Worm (Caenorhabditis elegans) whole organism, mixed stage, embryonic: ENCODE data around the gene arv-1.

Experiments used
- M03D4.4 ChIP-seq: sonication (generic microtip); optimal IDR thresholded peaks from 2 replicates; lab custom pipeline; 2017; ENCODE audit warnings: mild to moderate bottlenecking, missing genetic modification characterization, missing compliant biosample characterization
- bed-3 ChIP-seq: fragments of 200-800 bp; sonication (Bioruptor generic); optimal IDR thresholded peaks from 3 replicates; lab custom pipeline; 2018; ENCODE audit warnings: mild to moderate bottlenecking, missing genetic modification characterization, moderate library complexity, missing compliant biosample characterization
- blmp-1 ChIP-seq: fragments of 150-350 bp; optimal IDR thresholded peaks from 2 replicates; lab custom pipeline; 2014; ENCODE audit warnings: missing biosample characterization, missing genetic modification characterization
- ceh-39 ChIP-seq: fragments of 150-350 bp; optimal IDR thresholded peaks from 2 replicates; lab custom pipeline; 2014; ENCODE audit warnings: missing biosample characterization, missing genetic modification characterization
- ceh-43 ChIP-seq: fragments of 200-800 bp; sonication (Bioruptor generic); optimal IDR thresholded peaks from 2 replicates; lab custom pipeline; 2018; ENCODE audit warnings: mild to moderate bottlenecking, missing genetic modification characterization, moderate library complexity, missing compliant biosample characterization
- ceh-83 ChIP-seq: fragments of 200-800 bp; sonication (Bioruptor generic); optimal IDR thresholded peaks from 2 replicates; lab custom pipeline; 2018; ENCODE audit warnings: mild to moderate bottlenecking, missing genetic modification characterization, missing compliant biosample characterization
- ces-1 ChIP-seq: fragments of 150-350 bp; optimal IDR thresholded peaks from 2 replicates; lab custom pipeline; 2014; ENCODE audit warnings: missing biosample characterization, missing genetic modification reagents, missing genetic modification characterization
- cnd-1 ChIP-seq: fragments of 200-800 bp; sonication (Bioruptor generic); optimal IDR thresholded peaks from 2 replicates; lab custom pipeline; 2018; ENCODE audit warnings: mild to moderate bottlenecking, missing genetic modification characterization, missing compliant biosample characterization
- drap-1 ChIP-seq: fragments of 200-800 bp; sonication (Bioruptor generic); optimal IDR thresholded peaks from 3 replicates; lab custom pipeline; 2018; ENCODE audit warnings: mild to moderate bottlenecking, missing genetic modification characterization, missing compliant biosample characterization
- elt-1 ChIP-seq: sonication (generic microtip); optimal IDR thresholded peaks from 2 replicates; lab custom pipeline; 2017; ENCODE audit warnings: missing genetic modification characterization, mild to moderate bottlenecking, missing compliant biosample characterization, antibody characterized with exemption, moderate library complexity, borderline replicate concordance; ENCODE audit not compliant: insufficient read depth
- elt-3 ChIP-seq: fragments of 150-350 bp; optimal IDR thresholded peaks from 2 replicates; lab custom pipeline; 2014; ENCODE audit warnings: missing biosample characterization, missing genetic modification characterization
- flh-1 ChIP-seq: fragments of 200-800 bp; sonication (Bioruptor generic); optimal IDR thresholded peaks from 2 replicates; lab custom pipeline; 2018; ENCODE audit warnings: mild to moderate bottlenecking, missing genetic modification characterization, moderate library complexity, missing compliant biosample characterization
- ham-2 ChIP-seq: fragments of 200-800 bp; sonication (Bioruptor generic); optimal IDR thresholded peaks from 2 replicates; lab custom pipeline; 2018; ENCODE audit warnings: mild to moderate bottlenecking, missing genetic modification characterization, missing compliant biosample characterization
- hlh-1 ChIP-seq: fragments of 150-350 bp; optimal IDR thresholded peaks from 2 replicates; lab custom pipeline; 2014; ENCODE audit warnings: missing biosample characterization, missing genetic modification reagents, missing genetic modification characterization
- lin-13 ChIP-seq: fragments of 150-350 bp; optimal IDR thresholded peaks from 2 replicates; lab custom pipeline; 2014; ENCODE audit warnings: missing biosample characterization, missing genetic modification characterization
- lin-32 ChIP-seq: fragments of 200-800 bp; sonication (Bioruptor generic); optimal IDR thresholded peaks from 2 replicates; lab custom pipeline; 2018; ENCODE audit warnings: mild to moderate bottlenecking, missing genetic modification characterization, missing compliant biosample characterization
- lsy-2 ChIP-seq: fragments of 150-350 bp; optimal IDR thresholded peaks from 2 replicates; lab custom pipeline; 2014; ENCODE audit warnings: missing biosample characterization, missing genetic modification characterization
- mab-5 ChIP-seq: fragments of 150-350 bp; optimal IDR thresholded peaks from 2 replicates; lab custom pipeline; 2014; ENCODE audit warnings: missing biosample characterization, missing genetic modification characterization
- mep-1 ChIP-seq: fragments of 150-350 bp; optimal IDR thresholded peaks from 2 replicates; lab custom pipeline; 2017; ENCODE audit warnings: missing biosample characterization, missing genetic modification reagents, missing genetic modification characterization, inconsistent platforms
- mls-2 ChIP-seq: sonication (generic microtip); optimal IDR thresholded peaks from 2 replicates; lab custom pipeline; 2016; ENCODE audit warnings: mild to moderate bottlenecking, missing genetic modification characterization, moderate library complexity, missing compliant biosample characterization
- nhr-12 ChIP-seq: fragments of 150-350 bp; optimal IDR thresholded peaks from 2 replicates; lab custom pipeline; 2014; ENCODE audit warnings: missing biosample characterization, missing genetic modification characterization
- nhr-2 ChIP-seq: fragments of 150-350 bp; optimal IDR thresholded peaks from 2 replicates; lab custom pipeline; 2014; ENCODE audit warnings: missing biosample characterization, missing genetic modification characterization
- nhr-237 ChIP-seq: fragments of 150-350 bp; optimal IDR thresholded peaks from 2 replicates; lab custom pipeline; 2014; ENCODE audit warnings: missing biosample characterization, missing genetic modification characterization
- nhr-28 ChIP-seq: fragments of 150-350 bp; optimal IDR thresholded peaks from 2 replicates; lab custom pipeline; 2014; ENCODE audit warnings: missing biosample characterization, missing genetic modification characterization
- nhr-76 ChIP-seq: sonication (generic microtip); optimal IDR thresholded peaks from 2 replicates; lab custom pipeline; 2017; ENCODE audit warnings: missing biosample characterization, missing genetic modification characterization
- pha-4 ChIP-seq: fragments of 150-350 bp; optimal IDR thresholded peaks from 2 replicates; lab custom pipeline; 2018; ENCODE audit warnings: missing biosample characterization, missing genetic modification reagents, missing genetic modification characterization
- sem-2 ChIP-seq: fragments of 200-800 bp; sonication (Bioruptor generic); optimal IDR thresholded peaks from 2 replicates; lab custom pipeline; 2018; ENCODE audit warnings: mild to moderate bottlenecking, missing genetic modification characterization, missing compliant biosample characterization
- snpc-4 ChIP-seq: fragments of 150-350 bp; optimal IDR thresholded peaks from 2 replicates; lab custom pipeline; 2014; ENCODE audit warnings: missing biosample characterization, missing genetic modification characterization
- sptf-1 ChIP-seq: sonication (generic microtip); optimal IDR thresholded peaks from 2 replicates; lab custom pipeline; 2017; ENCODE audit warnings: mild to moderate bottlenecking, missing genetic modification characterization, moderate library complexity, missing compliant biosample characterization
- tbx-8 ChIP-seq: fragments of 200-800 bp; sonication (Bioruptor generic); optimal IDR thresholded peaks from 2 replicates; lab custom pipeline; 2018; ENCODE audit warnings: mild to moderate bottlenecking, missing genetic modification characterization, moderate library complexity, missing compliant biosample characterization
- unc-120 ChIP-seq: sonication (generic microtip); optimal IDR thresholded peaks from 2 replicates; lab custom pipeline; 2017; ENCODE audit warnings: missing genetic modification characterization, missing compliant biosample characterization; ENCODE audit not compliant: poor library complexity, severe bottlenecking
- unc-39 ChIP-seq: fragments of 150-350 bp; optimal IDR thresholded peaks from 2 replicates; lab custom pipeline; 2014; ENCODE audit warnings: missing biosample characterization, missing genetic modification characterization
- unc-62 ChIP-seq: fragments of 150-350 bp; optimal IDR thresholded peaks from 2 replicates; lab custom pipeline; 2014; ENCODE audit warnings: missing biosample characterization, missing genetic modification reagents, missing genetic modification characterization
- zip-8 ChIP-seq: fragments of 150-350 bp; optimal IDR thresholded peaks from 2 replicates; lab custom pipeline; 2014; ENCODE audit warnings: missing biosample characterization, missing genetic modification characterization
- ztf-11 ChIP-seq: fragments of 150-350 bp; optimal IDR thresholded peaks from 2 replicates; lab custom pipeline; 2014; ENCODE audit warnings: missing biosample characterization, missing genetic modification characterization

Gene arv-1

DNA sequence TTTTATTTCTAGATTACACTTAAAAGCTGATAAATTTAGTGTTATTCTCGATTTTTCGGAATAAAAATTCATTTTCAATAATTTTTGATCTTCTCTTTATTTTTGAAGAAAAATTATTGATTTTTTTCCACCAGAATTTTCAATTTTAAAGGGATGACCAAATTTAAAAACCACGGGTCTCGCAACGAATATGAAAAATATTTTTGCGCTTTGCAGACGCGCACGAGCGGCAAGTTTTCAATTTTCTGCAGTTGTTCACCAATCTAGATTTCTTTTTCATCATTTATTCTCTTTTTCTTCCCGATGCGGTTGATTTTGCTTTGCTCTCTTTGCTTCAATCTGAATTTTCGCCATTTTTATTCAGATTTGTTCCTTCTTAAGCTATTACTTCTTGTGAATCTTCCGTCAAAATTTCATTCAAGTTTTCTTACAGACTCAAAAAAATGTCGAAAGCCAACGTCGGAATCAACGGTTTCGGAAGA lies 29.7 kb downstream of the arv-1 start, which contains the start of gene gpd-4:
Gene gpd-4 (plus strand): TSS at position 432 of the 482 bp plus-strand sequence.
- TF ChIP-seq lsy-2 (tag; lab: Kevin White, UChicago) (no peak), mep-1 (tag; lab: Kevin White, UChicago) (no peak), bed-3 (no peak), nhr-28 (tag; lab: Kevin White, UChicago) (no peak), cnd-1 (tag; lab: Kevin White, UChicago) (no peak), M03D4.4 (tag; lab: Kevin White, UChicago) (no peak), ceh-43 (no peak), sptf-1 (no peak), mab-5 (tag; lab: Kevin White, UChicago) (no peak), nhr-2 (tag; lab: Kevin White, UChicago) (no peak), unc-120 (tag; lab: Kevin White, UChicago) (no peak), ces-1 (GFP tag; lab: Kevin White, UChicago) (no peak), drap-1 (GFP tag; lab: Kevin White, UChicago) (no peak), sem-2 (GFP tag; lab: Kevin White, UChicago) (no peak), elt-3 (tag; lab: Kevin White, UChicago) (no peak)

DNA sequence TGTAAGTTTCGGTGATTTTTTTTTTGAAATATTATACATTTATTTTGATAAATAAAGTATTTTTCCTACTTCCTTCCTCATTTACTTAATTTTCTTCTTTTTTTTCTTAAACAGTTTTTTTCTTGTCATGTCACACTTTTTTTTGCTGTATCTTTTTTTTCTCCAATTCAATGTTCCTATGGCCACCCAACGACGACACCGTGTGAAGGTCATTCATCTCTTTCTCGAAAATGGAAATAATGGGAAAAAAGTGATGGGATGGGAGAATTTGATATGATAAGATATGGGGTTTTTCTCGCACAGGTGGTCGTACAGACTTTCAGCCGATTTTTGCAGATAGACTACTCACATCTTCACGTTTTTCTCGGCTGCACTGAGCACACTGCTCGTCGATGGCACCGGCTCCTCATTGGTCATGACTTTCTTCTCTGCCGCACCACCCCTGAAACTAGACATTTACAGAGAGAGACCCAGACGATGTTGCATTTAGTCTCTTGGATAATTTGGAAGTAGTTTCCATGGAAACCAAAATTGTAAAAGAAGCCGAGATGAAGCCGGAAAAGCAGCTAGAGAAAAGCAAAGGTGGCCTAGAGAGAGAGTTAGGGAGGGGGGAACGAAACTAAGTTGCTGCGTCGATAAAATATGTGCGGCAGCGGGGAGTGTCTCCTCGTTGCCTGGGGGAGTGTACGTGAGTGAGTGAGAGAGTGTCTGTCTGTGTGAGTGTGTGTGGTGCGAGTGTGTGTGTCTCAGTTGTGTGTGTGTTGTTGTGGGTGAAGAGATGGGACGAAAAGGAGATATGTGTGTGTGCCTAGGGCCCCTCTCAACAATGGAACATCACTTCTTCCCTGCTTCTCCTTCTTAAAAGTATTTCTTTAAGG lies 31.5 kb downstream of the arv-1 start, which contains the start of gene daf-19:
Gene daf-19 (minus strand): TSS at position 442 of the 878 bp plus-strand sequence.
- peak; percentile 76 for TF ChIP-seq unc-120 (tag; lab: Kevin White, UChicago)
- peak; percentile 69 for TF ChIP-seq M03D4.4 (tag; lab: Kevin White, UChicago)
- TF ChIP-seq cnd-1 (tag; lab: Kevin White, UChicago) = peak; percentile 72
- peak; percentile 42 for TF ChIP-seq ceh-43
- no peak for TF ChIP-seq nhr-12 (tag; lab: Kevin White, UChicago)
- no peak for TF ChIP-seq blmp-1 (tag; lab: Kevin White, UChicago)
- peak; percentile 31 for TF ChIP-seq sem-2 (GFP tag; lab: Kevin White, UChicago)
- peak; percentile 85 for TF ChIP-seq hlh-1 (tag; lab: Kevin White, UChicago)
- TF ChIP-seq snpc-4 (tag; lab: Kevin White, UChicago) = no peak
- TF ChIP-seq lsy-2 (tag; lab: Kevin White, UChicago) = peak; percentile 74
- TF ChIP-seq nhr-28 (tag; lab: Kevin White, UChicago) = no peak
- TF ChIP-seq pha-4 (tag; lab: Kevin White, UChicago) = peak; percentile 36
- TF ChIP-seq mls-2 (tag; lab: Kevin White, UChicago) = peak; percentile 91
- TF ChIP-seq nhr-76 (tag; lab: Kevin White, UChicago) = no peak
- TF ChIP-seq ztf-11 (tag; lab: Kevin White, UChicago) = peak; percentile 63
- no peak for TF ChIP-seq nhr-2 (tag; lab: Kevin White, UChicago)
- TF ChIP-seq flh-1 (GFP tag; lab: Kevin White, UChicago) = no peak
- TF ChIP-seq ces-1 (GFP tag; lab: Kevin White, UChicago) = peak; percentile 60
- peak; percentile 55 for TF ChIP-seq mep-1 (tag; lab: Kevin White, UChicago)
- no peak for TF ChIP-seq elt-3 (tag; lab: Kevin White, UChicago)
- TF ChIP-seq ceh-39 (tag; lab: Kevin White, UChicago) = peak; percentile 17
- TF ChIP-seq ceh-83 = peak; percentile 68
- peak; percentile 42 for TF ChIP-seq nhr-237
- no peak for TF ChIP-seq unc-62 (GFP tag; lab: Kevin White, UChicago)
- peak; percentile 8 for TF ChIP-seq unc-39 (tag; lab: Kevin White, UChicago)
- TF ChIP-seq lin-32 (GFP tag; lab: Kevin White, UChicago) = peak; percentile 63
- TF ChIP-seq ham-2 = peak; percentile 95
- TF ChIP-seq zip-8 (tag; lab: Kevin White, UChicago) = no peak
- peak; percentile 55 for TF ChIP-seq bed-3
- TF ChIP-seq tbx-8 (GFP tag; lab: Kevin White, UChicago) = peak; percentile 27
- no peak for TF ChIP-seq lin-13 (tag; lab: Kevin White, UChicago)
- peak; percentile 69 for TF ChIP-seq drap-1 (GFP tag; lab: Kevin White, UChicago)
- TF ChIP-seq mab-5 (tag; lab: Kevin White, UChicago) = no peak
- TF ChIP-seq sptf-1 = peak; percentile 92
- TF ChIP-seq elt-1 (tag; lab: Kevin White, UChicago) = peak; percentile 20
